Worm (Caenorhabditis elegans) whole organism, L3 larva: ENCODE data around the gene Y67A10A.7.

ENCODE experiments used
- ceh-28 ChIP-seq: fragments of 150-350 bp; optimal IDR thresholded peaks from 2 replicates; lab custom pipeline; 2014; ENCODE audit warnings: missing biosample characterization, missing genetic modification reagents, missing genetic modification characterization
- ceh-82 ChIP-seq: fragments of 150-350 bp; optimal IDR thresholded peaks from 2 replicates; lab custom pipeline; 2014; ENCODE audit warnings: missing biosample characterization, missing genetic modification characterization
- ceh-9 ChIP-seq: sonication (generic microtip); optimal IDR thresholded peaks from 2 replicates; lab custom pipeline; 2018; ENCODE audit warnings: missing biosample characterization, missing genetic modification characterization
- daf-12 ChIP-seq: fragments of 150-350 bp; optimal IDR thresholded peaks from 2 replicates; lab custom pipeline; 2014; ENCODE audit warnings: missing biosample characterization, missing genetic modification reagents, missing genetic modification characterization
- egl-27 ChIP-seq: sonication (generic microtip); optimal IDR thresholded peaks from 4 replicates; lab custom pipeline; 2017; ENCODE audit warnings: missing biosample characterization, missing genetic modification reagents, missing genetic modification characterization
- egl-5 ChIP-seq: fragments of 150-350 bp; optimal IDR thresholded peaks from 2 replicates; lab custom pipeline; 2017; ENCODE audit warnings: missing biosample characterization, missing genetic modification reagents, missing genetic modification characterization, inconsistent platforms
- elt-1 ChIP-seq: fragments of 150-350 bp; optimal IDR thresholded peaks from 2 replicates; lab custom pipeline; 2014; ENCODE audit warnings: missing biosample characterization, missing genetic modification characterization
- elt-2 ChIP-seq: sonication (generic microtip); optimal IDR thresholded peaks from 2 replicates; lab custom pipeline; 2016; ENCODE audit warnings: missing genetic modification reagents, mild to moderate bottlenecking, missing genetic modification characterization, missing compliant biosample characterization
- elt-3 ChIP-seq, 3 experiments: fragments of 150-350 bp in 1 of 3; sonication (generic microtip) in 2 of 3; optimal IDR thresholded peaks; 2 replicates in 2 of 3; 4 replicates in 1 of 3; lab custom pipeline; 2014 to 2017; ENCODE audit warnings: missing biosample characterization in 3 of 3, missing genetic modification characterization in 3 of 3
- eor-1 ChIP-seq, 2 experiments: fragments of 150-350 bp; optimal IDR thresholded peaks; 2 replicates each; lab custom pipeline; 2014 to 2018; ENCODE audit warnings: missing biosample characterization in 2 of 2, missing genetic modification characterization in 2 of 2
- fkh-10 ChIP-seq: sonication (generic microtip); optimal IDR thresholded peaks from 2 replicates; lab custom pipeline; 2017; ENCODE audit warnings: missing biosample characterization, missing genetic modification reagents, missing genetic modification characterization
- fkh-2 ChIP-seq: fragments of 150-350 bp; optimal IDR thresholded peaks from 2 replicates; lab custom pipeline; 2014; ENCODE audit warnings: missing biosample characterization, missing genetic modification reagents, missing genetic modification characterization
- fos-1 ChIP-seq: fragments of 150-350 bp; optimal IDR thresholded peaks from 2 replicates; lab custom pipeline; 2014; ENCODE audit warnings: missing biosample characterization, missing genetic modification characterization
- hmg-11 ChIP-seq: sonication (generic microtip); optimal IDR thresholded peaks from 2 replicates; lab custom pipeline; 2016; ENCODE audit warnings: missing genetic modification characterization, missing compliant biosample characterization
- jun-1 ChIP-seq: fragments of 150-350 bp; optimal IDR thresholded peaks from 2 replicates; lab custom pipeline; 2014; ENCODE audit warnings: missing biosample characterization, missing genetic modification reagents, missing genetic modification characterization
- lin-15B ChIP-seq: fragments of 150-350 bp; optimal IDR thresholded peaks from 2 replicates; lab custom pipeline; 2014; ENCODE audit warnings: missing biosample characterization, missing genetic modification characterization
- lin-39 ChIP-seq: fragments of 150-350 bp; optimal IDR thresholded peaks from 2 replicates; lab custom pipeline; 2018; ENCODE audit warnings: missing biosample characterization, missing genetic modification reagents, missing genetic modification characterization
- mml-1 ChIP-seq: fragments of 150-350 bp; sonication (generic microtip); optimal IDR thresholded peaks from 3 replicates; lab custom pipeline; 2014; ENCODE audit warnings: missing biosample characterization, missing genetic modification characterization
- nfya-1 ChIP-seq: sonication (generic microtip); optimal IDR thresholded peaks from 2 replicates; lab custom pipeline; 2017; ENCODE audit warnings: missing genetic modification characterization, mild to moderate bottlenecking, missing compliant biosample characterization, antibody characterized with exemption, moderate library complexity; ENCODE audit not compliant: insufficient read depth
- nhr-12 ChIP-seq: fragments of 150-350 bp; optimal IDR thresholded peaks from 2 replicates; lab custom pipeline; 2014; ENCODE audit warnings: missing biosample characterization, missing genetic modification characterization
- nhr-237 ChIP-seq: fragments of 150-350 bp; optimal IDR thresholded peaks from 2 replicates; lab custom pipeline; 2014; ENCODE audit warnings: missing biosample characterization, missing genetic modification characterization
- nhr-28 ChIP-seq: fragments of 150-350 bp; optimal IDR thresholded peaks from 2 replicates; lab custom pipeline; 2014; ENCODE audit warnings: missing biosample characterization, missing genetic modification characterization
- nhr-76 ChIP-seq: fragments of 150-350 bp; sonication (generic microtip); optimal IDR thresholded peaks from 5 replicates; lab custom pipeline; 2014; ENCODE audit warnings: missing biosample characterization, missing genetic modification characterization
- pha-4 ChIP-seq: fragments of 150-350 bp; optimal IDR thresholded peaks from 2 replicates; lab custom pipeline; 2014; ENCODE audit warnings: missing biosample characterization, missing genetic modification reagents, missing genetic modification characterization
- pqm-1 ChIP-seq: fragments of 150-350 bp; optimal IDR thresholded peaks from 2 replicates; lab custom pipeline; 2017; ENCODE audit warnings: missing biosample characterization, missing genetic modification characterization, inconsistent platforms
- sea-2 ChIP-seq: fragments of 150-350 bp; sonication (generic microtip); optimal IDR thresholded peaks from 4 replicates; lab custom pipeline; 2014; ENCODE audit warnings: missing biosample characterization, missing genetic modification reagents, missing genetic modification characterization
- skn-1 ChIP-seq: fragments of 150-350 bp; optimal IDR thresholded peaks from 2 replicates; lab custom pipeline; 2014; ENCODE audit warnings: missing biosample characterization, missing genetic modification characterization
- snpc-4 ChIP-seq: fragments of 150-350 bp; optimal IDR thresholded peaks from 2 replicates; lab custom pipeline; 2014; ENCODE audit warnings: missing biosample characterization, missing genetic modification characterization
- tbx-2 ChIP-seq: sonication (generic microtip); optimal IDR thresholded peaks from 2 replicates; lab custom pipeline; 2016; ENCODE audit warnings: mild to moderate bottlenecking, missing genetic modification characterization, missing compliant biosample characterization
- unc-62 ChIP-seq: fragments of 150-350 bp; sonication (generic microtip); optimal IDR thresholded peaks from 4 replicates; lab custom pipeline; 2014; ENCODE audit warnings: missing biosample characterization, missing genetic modification reagents, missing genetic modification characterization
- zag-1 ChIP-seq: fragments of 150-350 bp; optimal IDR thresholded peaks from 2 replicates; lab custom pipeline; 2014; ENCODE audit warnings: missing biosample characterization, missing genetic modification characterization
- ztf-11 ChIP-seq: fragments of 150-350 bp; optimal IDR thresholded peaks from 2 replicates; lab custom pipeline; 2014; ENCODE audit warnings: missing biosample characterization, missing genetic modification characterization
- ztf-4 ChIP-seq: fragments of 150-350 bp; optimal IDR thresholded peaks from 2 replicates; lab custom pipeline; 2014; ENCODE audit warnings: missing biosample characterization, missing genetic modification characterization

Gene Y67A10A.7

ce11 chrIV:14350651-14351050 lies 23.3 kb upstream of the Y67A10A.7 start, which contains the start of gene oac-56:
Gene oac-56 (minus strand): TSS chrIV:14350751.
- TF ChIP-seq ztf-11 (tag; lab: Kevin White, UChicago) (no peak), fos-1 (tag; lab: Kevin White, UChicago) (no peak)

DNA sequence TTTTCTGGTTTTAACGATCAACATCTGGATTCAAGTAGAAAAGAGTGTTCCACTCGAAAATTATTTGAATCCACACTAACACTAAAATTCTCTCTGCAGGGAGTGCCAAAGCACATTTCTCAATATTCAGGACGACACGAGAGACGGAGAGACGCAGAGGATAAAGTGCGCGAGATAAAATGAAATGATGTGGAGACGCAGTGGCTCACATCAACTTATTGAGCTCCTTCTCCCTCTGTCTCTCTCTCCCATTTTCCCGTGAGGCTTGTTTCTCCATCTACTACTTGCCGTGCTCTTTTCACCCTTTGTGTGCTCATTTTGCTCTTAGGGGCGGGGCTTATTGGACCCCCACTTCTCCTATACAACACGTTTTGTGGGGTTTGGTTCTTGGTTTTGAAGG lies 17.8 kb upstream of the Y67A10A.7 start:
- TF ChIP-seq nhr-76 (tag; lab: Kevin White, UChicago) (no peak), fkh-10 (GFP tag; lab: Kevin White, UChicago) (peak; percentile 86), egl-5 (tag; lab: Kevin White, UChicago) (peak; percentile 67), hmg-11 (tag; lab: Kevin White, UChicago) (peak; percentile 74), mml-1 (tag; lab: Kevin White, UChicago) (no peak), elt-3 (tag; optimal IDR thresholded peaks at IDR 0.05; lab: Kevin White, UChicago) (no peak), tbx-2 (tag; lab: Kevin White, UChicago) (no peak), snpc-4 (tag; lab: Kevin White, UChicago) (peak; percentile 34), nfya-1 (peak; percentile 88), lin-15B (tag; lab: Kevin White, UChicago) (peak; percentile 14), zag-1 (no peak), ceh-9 (tag; lab: Kevin White, UChicago) (no peak), lin-39 (tag; lab: Kevin White, UChicago) (peak; percentile 83), egl-27 (tag; lab: Kevin White, UChicago) (no peak)

DNA sequence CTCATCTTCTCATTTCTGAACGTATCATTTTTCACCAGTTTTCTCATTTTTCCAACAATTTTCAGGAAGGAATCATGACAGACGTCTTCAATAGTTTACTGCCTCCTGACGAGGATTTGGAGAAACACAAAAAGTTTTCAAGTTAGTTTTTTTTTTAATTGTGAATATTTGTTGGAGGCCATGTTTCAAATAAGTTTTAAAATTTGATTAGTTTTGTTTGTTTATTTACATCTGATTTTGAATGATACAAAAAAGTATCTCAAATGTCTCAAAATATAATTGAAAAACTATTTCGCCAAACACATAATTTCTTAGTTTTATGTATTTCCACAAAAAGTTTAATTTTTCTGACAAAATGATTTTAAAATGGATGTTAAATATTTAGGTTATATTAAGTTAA lies 12.7 kb upstream of the Y67A10A.7 start, which contains the start of gene ssu-2:
ssu-2 (plus strand) TSS at position 59 of the 400 bp plus-strand sequence.
- TF ChIP-seq ceh-9 (tag; lab: Kevin White, UChicago), result no peak
- no peak for TF ChIP-seq elt-1 (tag; lab: Kevin White, UChicago)
- no peak for TF ChIP-seq jun-1
- no peak for TF ChIP-seq ztf-4 (tag; lab: Kevin White, UChicago)
- TF ChIP-seq lin-15B (tag; lab: Kevin White, UChicago), result no peak
- TF ChIP-seq zag-1, result no peak
- TF ChIP-seq nfya-1, result no peak
- no peak for TF ChIP-seq nhr-237
- no peak for TF ChIP-seq nhr-12 (tag; lab: Kevin White, UChicago)
- TF ChIP-seq hmg-11 (tag; lab: Kevin White, UChicago), result no peak
- no peak for TF ChIP-seq daf-12
- TF ChIP-seq lin-39 (tag; lab: Kevin White, UChicago), result no peak
- TF ChIP-seq tbx-2 (tag; lab: Kevin White, UChicago), result no peak
- no peak for TF ChIP-seq elt-3 (tag; optimal IDR thresholded peaks at IDR 0.05; lab: Kevin White, UChicago)
- TF ChIP-seq ceh-28 (tag; lab: Kevin White, UChicago), result no peak
- no peak for TF ChIP-seq skn-1 (tag; lab: Kevin White, UChicago)
- no peak for TF ChIP-seq pha-4 (tag; lab: Kevin White, UChicago)
- TF ChIP-seq snpc-4 (tag; lab: Kevin White, UChicago), result no peak
- no peak for TF ChIP-seq mml-1 (tag; lab: Kevin White, UChicago)

DNA sequence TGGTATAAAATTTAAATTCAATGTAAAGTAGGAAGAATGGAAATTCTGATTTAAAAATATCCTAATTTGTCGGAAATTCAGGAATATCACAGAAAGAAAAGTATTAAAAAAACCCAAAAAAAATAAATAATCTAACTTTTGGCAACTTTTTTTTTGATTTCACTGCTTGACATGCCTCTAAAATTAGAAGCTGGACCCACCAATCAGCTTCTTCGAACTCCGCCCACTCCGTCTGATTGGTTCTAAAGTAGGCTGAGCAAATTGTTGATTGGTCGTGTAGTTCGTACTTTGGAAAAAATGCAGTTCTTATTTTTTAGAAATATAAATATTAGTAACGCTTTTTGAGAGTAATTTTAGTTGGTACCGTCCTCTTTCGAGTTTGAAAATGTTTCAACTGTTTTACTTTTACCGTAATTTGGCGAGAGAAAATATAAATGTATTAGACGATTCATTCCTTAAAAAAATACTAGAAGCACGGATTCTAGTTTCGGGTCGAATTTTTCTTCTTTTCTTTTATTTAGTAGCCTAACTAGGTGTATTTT lies 8.0 kb upstream of the Y67A10A.7 start:
- no peak for TF ChIP-seq fkh-2 (tag; lab: Kevin White, UChicago)
- TF ChIP-seq ceh-9 (tag; lab: Kevin White, UChicago), result no peak
- TF ChIP-seq nfya-1, result peak; percentile 97

DNA sequence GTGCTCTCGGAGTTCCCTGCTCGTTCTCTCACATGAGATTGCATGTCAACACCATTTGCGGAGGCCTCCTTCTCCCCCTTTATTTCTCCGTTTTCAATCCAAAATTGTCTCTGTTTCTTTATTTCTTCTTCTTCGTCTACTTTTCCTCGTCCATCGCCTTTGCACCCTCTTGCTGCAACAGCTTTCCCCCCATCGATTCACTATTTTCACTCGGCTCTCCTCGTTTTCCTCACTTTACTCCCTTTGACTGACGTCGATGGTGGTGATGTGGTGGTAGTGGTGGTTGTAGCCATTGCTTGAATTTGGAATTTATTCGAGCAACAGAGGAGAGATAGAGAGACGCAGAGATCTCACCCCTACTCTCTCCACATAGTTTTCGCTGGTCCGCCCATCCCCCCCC lies 2.3 kb upstream of the Y67A10A.7 start:
- no peak for TF ChIP-seq snpc-4 (tag; lab: Kevin White, UChicago)
- no peak for TF ChIP-seq ceh-9 (tag; lab: Kevin White, UChicago)
- no peak for TF ChIP-seq eor-1 (tag; optimal IDR thresholded peaks at IDR 0.05; lab: Kevin White, UChicago)
- TF ChIP-seq egl-5 (tag; lab: Kevin White, UChicago), result peak; percentile 59
- peak; percentile 33 for TF ChIP-seq ceh-28 (tag; lab: Kevin White, UChicago)
- no peak for TF ChIP-seq nhr-237
- TF ChIP-seq skn-1 (tag; lab: Kevin White, UChicago), result peak; percentile 22
- TF ChIP-seq nfya-1, result peak; percentile 80
- TF ChIP-seq lin-39 (tag; lab: Kevin White, UChicago), result peak; percentile 78
- TF ChIP-seq nhr-28 (tag; lab: Kevin White, UChicago), result no peak
- TF ChIP-seq sea-2 (GFP tag; lab: Kevin White, UChicago), result peak; percentile 50
- peak; percentile 15 for TF ChIP-seq lin-15B (tag; lab: Kevin White, UChicago)
- TF ChIP-seq unc-62 (GFP tag; lab: Kevin White, UChicago), result peak; percentile 77
- TF ChIP-seq fkh-10 (GFP tag; lab: Kevin White, UChicago), result peak; percentile 83
- TF ChIP-seq elt-1 (tag; lab: Kevin White, UChicago), result peak; percentile 39
- TF ChIP-seq hmg-11 (tag; lab: Kevin White, UChicago), result peak; percentile 93
- no peak for TF ChIP-seq pqm-1 (tag; lab: Kevin White, UChicago)
- TF ChIP-seq elt-2 (tag; lab: Kevin White, UChicago), result no peak
- TF ChIP-seq ceh-82 (tag; lab: Kevin White, UChicago), result peak; percentile 5
- TF ChIP-seq, all 47 proteins: peak for 12
